Worm (Caenorhabditis elegans): ENCODE data around the gene vps-54.

DNA sequence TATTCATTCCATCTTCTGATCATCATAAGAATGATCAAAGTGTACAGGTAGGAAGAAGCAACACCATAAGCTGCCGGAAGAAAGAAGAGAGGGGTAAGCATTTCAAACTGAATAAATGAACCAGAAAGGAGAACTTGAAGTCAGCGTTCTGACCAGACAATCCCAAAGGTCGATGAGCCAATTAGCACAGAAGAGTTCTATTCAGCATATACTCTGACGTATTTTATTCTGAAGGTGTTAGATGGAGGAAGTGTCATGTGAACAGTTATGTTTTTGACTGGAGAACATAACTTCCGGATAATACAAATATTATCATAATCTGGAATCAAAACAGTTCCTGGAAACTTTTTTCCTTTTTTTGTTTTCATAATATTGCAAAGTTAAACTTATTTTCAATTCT lies 12.5 kb upstream of the vps-54 start, which contains the start of gene srg-32:
- TF ChIP-seq ama-1 (optimal IDR thresholded peaks at IDR 0.05): no peak
- TF ChIP-seq flt-1 (GFP tag; IDR thresholded peaks at IDR 0.05): no peak
- no peak for TF ChIP-seq hmbx-1 (tag; optimal IDR thresholded peaks at IDR 0.05)
- no peak for TF ChIP-seq hnd-1 (tag; optimal IDR thresholded peaks at IDR 0.05)
- TF ChIP-seq pes-1 (GFP tag; IDR thresholded peaks at IDR 0.05): no peak
- no peak for TF ChIP-seq ets-7 (tag; optimal IDR thresholded peaks at IDR 0.05)
- TF ChIP-seq F13C5.2 (tag; optimal IDR thresholded peaks at IDR 0.05): no peak
- TF ChIP-seq tbx-11 (GFP tag; IDR thresholded peaks at IDR 0.05): no peak
- no peak for TF ChIP-seq scrt-1 (GFP tag; IDR thresholded peaks at IDR 0.05)
- no peak for TF ChIP-seq tra-4 (tag; optimal IDR thresholded peaks at IDR 0.05)

All from whole organism, early embryonic.